Worm (Caenorhabditis elegans) whole organism, midembryonic: ENCODE results near the gene srd-45.

Experiments used
- T22C8.4 ChIP-seq: fragments of 200-800 bp; sonication (Bioruptor generic); IDR thresholded peaks from 2 replicates; pipeline ENCODE4 v1.3.6; 2022; ENCODE audit warnings: missing genetic modification characterization, missing compliant biosample characterization
- cog-1 ChIP-seq: sonication (generic microtip); optimal IDR thresholded peaks from 2 replicates; lab custom pipeline; 2016; ENCODE audit warnings: missing genetic modification characterization, missing compliant biosample characterization
- med-1 ChIP-seq: sonication (generic microtip); optimal IDR thresholded peaks from 2 replicates; lab custom pipeline; 2017; ENCODE audit warnings: missing genetic modification characterization, mild to moderate bottlenecking, missing compliant biosample characterization, antibody characterized with exemption, missing genetic modification reagents; ENCODE audit not compliant: insufficient read depth

DNA sequence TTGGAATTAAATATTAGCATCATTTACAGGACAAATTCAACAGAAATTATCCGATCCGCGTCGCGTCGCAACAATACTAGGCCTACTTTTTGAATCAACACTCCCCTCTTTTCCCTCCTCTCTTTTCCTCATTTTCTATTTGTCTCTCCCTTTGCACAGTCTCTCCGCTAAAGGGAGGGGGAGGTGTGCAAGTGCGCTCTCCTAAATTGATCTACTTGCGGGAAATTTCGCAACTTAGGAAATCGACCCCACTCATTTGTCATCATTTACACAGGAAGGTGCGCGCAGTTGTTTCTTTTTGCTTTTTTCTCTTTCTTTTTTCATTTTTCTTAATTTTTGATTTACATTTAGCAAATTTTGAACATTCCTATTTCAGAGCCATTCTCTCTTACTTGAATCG is 45.9 kb upstream of the srd-45 start, which contains the start of gene C04B4.2:
- TF ChIP-seq cog-1 (tag; lab: Kevin White, UChicago): no peak
- no peak for TF ChIP-seq med-1
- no peak for TF ChIP-seq T22C8.4 (GFP tag; lab: Robert Waterston, UW)
